Fruit fly (Drosophila melanogaster): ENCODE measurements around the gene Graf.

Graf gene

DNA sequence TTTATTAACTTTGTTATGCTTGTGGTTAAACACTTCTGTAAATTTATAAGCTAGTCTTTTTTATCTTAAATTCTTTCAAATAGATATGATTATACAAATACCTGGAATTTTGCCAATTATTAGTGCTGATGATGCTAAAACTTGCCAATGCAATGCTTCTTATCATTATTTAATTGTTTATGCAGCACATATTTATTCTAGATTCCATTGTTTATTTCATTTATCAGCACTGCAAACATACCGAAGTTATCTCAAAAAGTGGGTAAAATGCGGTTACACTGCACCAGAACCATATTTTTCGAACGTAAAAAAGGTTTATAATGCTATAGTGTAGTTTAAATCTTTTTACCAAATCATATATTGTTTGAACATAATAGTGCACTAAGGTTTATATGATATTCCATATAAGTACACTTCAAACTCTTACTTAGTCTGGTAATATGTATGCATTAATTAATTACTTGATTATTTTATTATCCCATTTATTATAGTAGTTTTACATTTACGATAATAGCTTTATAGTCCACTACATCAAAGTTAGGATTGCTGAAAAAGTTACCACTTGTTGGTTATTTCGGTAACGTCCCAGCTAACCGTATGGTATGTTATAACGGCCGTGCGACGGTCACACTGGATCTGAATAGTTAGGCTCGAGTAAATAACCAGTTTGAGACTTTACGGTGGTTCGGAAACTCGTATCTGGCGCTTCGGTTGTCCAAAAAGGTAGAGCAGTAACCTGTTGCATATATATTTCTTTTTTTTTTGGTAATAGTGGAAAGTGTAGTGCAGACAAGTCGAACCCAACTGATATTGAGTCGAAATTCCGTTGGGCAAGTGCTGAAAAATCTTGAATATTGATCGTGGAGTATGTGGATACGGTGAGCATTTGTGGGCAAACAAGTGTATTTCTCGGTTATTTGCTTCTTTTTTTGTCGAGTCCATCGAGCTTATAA is 28.0 kb upstream of the Graf start, which contains the start of gene Rhp (continued):
- TF ChIP-seq CG4404 (GFP tag; IDR thresholded peaks at IDR 0.05) (no peak), prd (optimal IDR thresholded peaks at IDR 0.05) (no peak), prd (GFP tag; IDR thresholded peaks at IDR 0.05) (no peak), dati (GFP tag; IDR thresholded peaks at IDR 0.05) (no peak), CG17612 (GFP tag; IDR thresholded peaks at IDR 0.05) (no peak), Chrac-16 (GFP tag; optimal IDR thresholded peaks at IDR 0.05) (no peak), mirr (GFP tag; optimal IDR thresholded peaks at IDR 0.05) (peak; percentile 30), HmgZ (tag; optimal IDR thresholded peaks at IDR 0.05) (no peak), sna (GFP tag; IDR thresholded peaks at IDR 0.05; ENCODE audit: partially characterized antibody) (no peak), luna (GFP tag; optimal IDR thresholded peaks at IDR 0.05) (no peak), phol (tag; optimal IDR thresholded peaks at IDR 0.05) (no peak), zfh2 (GFP tag; optimal IDR thresholded peaks at IDR 0.05) (no peak), CG32772 (GFP tag; IDR thresholded peaks at IDR 0.05) (no peak), CG10462 (GFP tag; optimal IDR thresholded peaks at IDR 0.05) (no peak), CG15269 (tag; optimal IDR thresholded peaks at IDR 0.05) (peak; percentile 47), CG4854 (GFP tag; optimal IDR thresholded peaks at IDR 0.05) (no peak), CG8388 (GFP tag; optimal IDR thresholded peaks at IDR 0.05) (no peak), CG1603 (tag; optimal IDR thresholded peaks at IDR 0.05) (peak; percentile 73), gcm2 (GFP tag; optimal IDR thresholded peaks at IDR 0.05) (no peak), CG11247 (GFP tag; IDR thresholded peaks at IDR 0.05) (no peak), Hsf (GFP tag; optimal IDR thresholded peaks at IDR 0.05) (no peak), CG8281 (tag; optimal IDR thresholded peaks at IDR 0.05) (peak; percentile 18), slou (GFP tag; optimal IDR thresholded peaks at IDR 0.05) (no peak), CG8944 (GFP tag; optimal IDR thresholded peaks at IDR 0.05) (no peak), pb (GFP tag; optimal IDR thresholded peaks at IDR 0.05) (no peak), Sox102F (GFP tag; optimal IDR thresholded peaks at IDR 0.05) (peak; percentile 50), CG3065 (GFP tag; optimal IDR thresholded peaks at IDR 0.05) (no peak), Antp (GFP tag; optimal IDR thresholded peaks at IDR 0.05) (no peak), hb (GFP tag; IDR thresholded peaks at IDR 0.05; ENCODE audit: partially characterized antibody) (no peak), Hmx (GFP tag; optimal IDR thresholded peaks at IDR 0.05) (no peak), otp (GFP tag; IDR thresholded peaks at IDR 0.05) (no peak), Doc2 (GFP tag; IDR thresholded peaks at IDR 0.05) (no peak), Lpt (GFP tag; optimal IDR thresholded peaks at IDR 0.05) (no peak), CG13123 (GFP tag; optimal IDR thresholded peaks at IDR 0.05) (no peak), CG15011 (GFP tag; optimal IDR thresholded peaks at IDR 0.05) (no peak), onecut (GFP tag; IDR thresholded peaks at IDR 0.05) (peak; percentile 49), pita (GFP tag; optimal IDR thresholded peaks at IDR 0.05) (no peak), zfh1 (GFP tag; IDR thresholded peaks at IDR 0.05) (no peak; the same call in 2 of the 3 replicates), tap (tag; optimal IDR thresholded peaks at IDR 0.05) (peak; percentile 69), CrebB (tag; optimal IDR thresholded peaks at IDR 0.05) (peak; percentile 76), CG17802 (tag; optimal IDR thresholded peaks at IDR 0.05) (no peak), seq (GFP tag; IDR thresholded peaks at IDR 0.05) (no peak), ro (GFP tag; IDR thresholded peaks at IDR 0.05) (no peak), gem (tag; optimal IDR thresholded peaks at IDR 0.05) (peak; percentile 68), CG15601 (tag; optimal IDR thresholded peaks at IDR 0.05) (peak; percentile 76), CG13424 (tag; optimal IDR thresholded peaks at IDR 0.05) (peak; percentile 51), Atf3 (GFP tag; optimal IDR thresholded peaks at IDR 0.05) (no peak), CG15073 (GFP tag; optimal IDR thresholded peaks at IDR 0.05) (no peak), Dp (GFP tag; optimal IDR thresholded peaks at IDR 0.05) (no peak), CG6175 (GFP tag; IDR thresholded peaks at IDR 0.05) (no peak)
